Fruit fly (Drosophila melanogaster): ENCODE data around the gene CG45545.

The CG45545 gene

dm6 chr3R:7551708-7552107 lies at the start of gene CG45545:
Gene CG45545, plus strand, starts transcription at chr3R:7552008.
- TF ChIP-seq usp (GFP tag; optimal IDR thresholded peaks at IDR 0.05) (no peak), CG8478 (optimal IDR thresholded peaks at IDR 0.05) (no peak), pan (optimal IDR thresholded peaks at IDR 0.05) (no peak), EcR (GFP tag; optimal IDR thresholded peaks at IDR 0.05) (no peak), Dll (optimal IDR thresholded peaks at IDR 0.05) (no peak), psq (optimal IDR thresholded peaks at IDR 0.05) (no peak)

DNA sequence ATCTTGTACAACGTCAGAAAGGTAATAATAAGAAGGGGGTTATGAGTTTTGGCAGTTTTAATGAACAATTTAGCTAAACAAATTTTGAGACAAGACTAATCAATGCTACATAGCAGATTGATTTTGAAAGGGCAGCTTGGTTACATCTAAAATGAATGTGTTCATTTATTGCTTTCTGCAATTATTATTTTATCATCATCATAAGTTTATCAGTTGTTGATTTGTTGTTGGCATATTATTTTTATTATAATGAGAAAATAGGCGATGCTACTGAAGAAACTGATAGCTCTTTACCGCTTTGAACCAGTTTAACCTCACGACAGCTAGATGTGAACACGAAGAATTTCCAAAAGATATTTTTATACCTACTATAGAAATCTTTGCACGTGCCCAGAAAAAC lies 49.5 kb upstream of the CG45545 start, which contains the start of gene Mics1:
Gene Mics1 (minus strand): TSS at position 101 of the 400 bp plus-strand sequence.
- no peak for TF ChIP-seq pan (optimal IDR thresholded peaks at IDR 0.05)
- no peak for TF ChIP-seq usp (GFP tag; optimal IDR thresholded peaks at IDR 0.05)
- no peak for TF ChIP-seq Dll (optimal IDR thresholded peaks at IDR 0.05)
- no peak for TF ChIP-seq EcR (GFP tag; optimal IDR thresholded peaks at IDR 0.05)
- TF ChIP-seq CG8478 (optimal IDR thresholded peaks at IDR 0.05): no peak
- no peak for TF ChIP-seq psq (optimal IDR thresholded peaks at IDR 0.05)

DNA sequence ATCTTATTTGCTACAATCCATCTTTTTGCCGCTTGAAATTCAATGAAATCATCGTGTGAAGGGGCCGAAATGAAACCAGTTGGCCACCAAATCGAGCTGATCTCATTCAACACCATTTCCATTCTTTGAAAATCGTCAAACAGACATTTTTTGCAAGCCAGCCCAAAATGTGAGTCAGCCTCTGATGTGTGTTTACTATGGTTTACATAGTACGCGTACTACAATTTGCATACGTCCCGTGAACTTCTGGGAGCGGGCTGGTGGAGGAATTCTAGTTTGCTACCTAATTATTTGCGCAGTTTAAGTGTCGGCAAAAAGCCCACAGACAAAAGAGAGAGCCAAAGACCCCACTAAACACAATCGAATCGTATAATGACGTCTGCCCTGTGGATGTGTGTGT lies 48.6 kb upstream of the CG45545 start:
- TF ChIP-seq CG8478 (optimal IDR thresholded peaks at IDR 0.05) (no peak), Dll (optimal IDR thresholded peaks at IDR 0.05) (no peak), EcR (GFP tag; optimal IDR thresholded peaks at IDR 0.05) (no peak), psq (optimal IDR thresholded peaks at IDR 0.05) (no peak), usp (GFP tag; optimal IDR thresholded peaks at IDR 0.05) (no peak), pan (optimal IDR thresholded peaks at IDR 0.05) (no peak)

DNA sequence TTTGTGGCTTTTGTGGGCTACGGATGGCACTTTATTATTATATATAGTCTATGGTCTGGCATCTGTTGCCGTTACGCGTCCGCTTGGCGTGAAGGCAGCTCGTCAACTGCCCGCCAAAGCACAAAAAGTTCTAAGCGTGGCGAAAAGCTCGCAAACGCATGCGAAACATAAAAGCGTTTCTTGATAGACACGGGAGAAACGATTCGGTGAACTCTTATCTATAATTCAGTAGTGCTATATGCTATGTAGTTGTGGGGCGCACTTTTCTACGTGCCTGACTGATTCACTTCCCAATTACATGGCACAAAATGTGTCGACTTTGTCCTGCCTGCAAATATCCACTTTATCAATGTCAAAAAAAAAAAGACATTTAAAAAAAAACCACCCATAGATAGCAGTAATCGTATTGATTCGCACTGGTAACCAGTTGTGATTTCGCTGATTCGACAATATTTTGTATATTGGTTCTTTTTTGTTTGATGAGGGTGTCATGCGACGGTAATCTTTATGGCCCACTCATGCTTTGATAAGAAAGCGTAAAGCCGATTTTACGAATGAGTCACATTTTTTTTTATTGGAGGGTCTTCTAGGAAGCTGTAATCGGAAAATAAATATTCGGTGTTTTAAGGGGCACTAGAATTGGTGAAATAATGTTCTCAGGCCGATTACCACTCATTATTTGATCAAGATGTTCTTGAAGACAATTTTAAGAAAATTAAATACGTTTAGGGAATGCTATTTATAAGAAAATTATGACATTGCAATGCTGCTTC lies 46.6 kb upstream of the CG45545 start, which contains the start of gene alpha-Est9:
Gene alpha-Est9 (minus strand): TSS at position 110 of the 773 bp plus-strand sequence.
- TF ChIP-seq pan (optimal IDR thresholded peaks at IDR 0.05) (no peak), EcR (GFP tag; optimal IDR thresholded peaks at IDR 0.05) (no peak), CG8478 (optimal IDR thresholded peaks at IDR 0.05) (no peak), psq (optimal IDR thresholded peaks at IDR 0.05) (no peak), usp (GFP tag; optimal IDR thresholded peaks at IDR 0.05) (no peak), Dll (optimal IDR thresholded peaks at IDR 0.05) (no peak)

dm6 chr3R:7506314-7506988 lies 45.4 kb upstream of the CG45545 start:
- TF ChIP-seq EcR (GFP tag; optimal IDR thresholded peaks at IDR 0.05): no peak
- no peak for TF ChIP-seq Dll (optimal IDR thresholded peaks at IDR 0.05)
- TF ChIP-seq psq (optimal IDR thresholded peaks at IDR 0.05): no peak
- TF ChIP-seq CG8478 (optimal IDR thresholded peaks at IDR 0.05): no peak
- TF ChIP-seq pan (optimal IDR thresholded peaks at IDR 0.05): no peak
- TF ChIP-seq usp (GFP tag; optimal IDR thresholded peaks at IDR 0.05): no peak

DNA sequence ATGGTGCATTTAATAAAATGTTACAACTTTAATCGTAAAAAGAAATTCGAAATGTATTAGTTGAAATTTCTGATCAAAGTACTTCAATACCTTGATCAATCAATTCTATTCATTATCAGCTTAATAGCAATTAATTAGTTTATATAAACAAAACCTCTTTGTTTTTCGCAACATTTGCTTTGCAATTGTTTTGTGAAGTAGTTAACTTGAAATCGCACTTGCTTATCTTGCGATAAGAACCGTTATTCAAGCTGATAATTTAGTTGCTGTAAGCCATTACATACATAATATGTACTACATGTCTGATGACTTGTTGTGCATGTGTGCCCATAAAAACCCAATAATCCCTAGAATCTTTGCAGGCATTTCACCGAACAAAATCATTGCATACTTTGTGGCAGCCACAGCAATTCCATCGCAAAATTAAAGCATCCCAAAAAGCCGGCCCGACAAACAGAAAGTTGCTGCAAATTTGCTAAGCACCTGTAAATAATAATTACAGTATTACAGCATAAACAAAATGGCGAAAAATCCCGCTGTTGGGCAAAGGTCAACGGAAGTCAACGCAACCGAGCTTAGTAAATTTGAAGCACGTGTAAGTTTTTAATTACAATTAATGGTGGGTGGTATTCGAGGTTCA lies 43.5 kb upstream of the CG45545 start:
- TF ChIP-seq CG8478 (optimal IDR thresholded peaks at IDR 0.05): no peak
- no peak for TF ChIP-seq Dll (optimal IDR thresholded peaks at IDR 0.05)
- TF ChIP-seq pan (optimal IDR thresholded peaks at IDR 0.05): no peak
- TF ChIP-seq EcR (GFP tag; optimal IDR thresholded peaks at IDR 0.05): no peak
- no peak for TF ChIP-seq usp (GFP tag; optimal IDR thresholded peaks at IDR 0.05)
- no peak for TF ChIP-seq psq (optimal IDR thresholded peaks at IDR 0.05)

- TF ChIP-seq EcR (GFP tag; optimal IDR thresholded peaks at IDR 0.05) (no peak), CG8478 (optimal IDR thresholded peaks at IDR 0.05) (no peak), usp (GFP tag; optimal IDR thresholded peaks at IDR 0.05) (no peak), pan (optimal IDR thresholded peaks at IDR 0.05) (no peak), Dll (optimal IDR thresholded peaks at IDR 0.05) (no peak), psq (optimal IDR thresholded peaks at IDR 0.05) (no peak)
These were observed 37.5 kb upstream of the CG45545 start for dm6 chr3R:7514232-7514863.

DNA sequence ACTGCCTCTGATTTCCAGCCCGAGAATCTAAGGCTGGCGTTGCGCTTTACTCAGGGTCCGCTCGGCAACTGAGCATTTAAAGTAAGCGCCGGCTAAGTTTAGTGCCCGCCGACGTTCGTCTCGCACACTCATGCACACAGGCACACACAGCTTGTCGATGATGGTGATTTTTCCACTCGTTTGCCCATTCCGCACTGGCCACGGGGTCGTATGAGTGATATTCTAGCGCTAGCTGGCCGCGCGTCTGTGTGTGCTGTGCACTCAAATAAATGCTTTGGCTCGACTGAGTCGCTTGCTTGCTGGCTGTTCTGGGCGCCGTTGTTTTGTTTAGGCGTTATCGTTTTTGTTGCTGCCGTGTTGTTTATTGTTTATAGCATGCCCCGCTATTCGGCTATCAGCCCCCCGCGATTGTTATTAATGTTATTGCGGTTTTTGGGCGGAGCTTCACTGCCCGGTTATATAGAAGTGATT lies 36.2 kb upstream of the CG45545 start, which contains the start of gene alpha-Est8:
Gene alpha-Est8 (minus strand): TSS at position 72 of the 471 bp plus-strand sequence.
- TF ChIP-seq pan (optimal IDR thresholded peaks at IDR 0.05): no peak
- no peak for TF ChIP-seq psq (optimal IDR thresholded peaks at IDR 0.05)
- TF ChIP-seq Dll (optimal IDR thresholded peaks at IDR 0.05): no peak
- TF ChIP-seq EcR (GFP tag; optimal IDR thresholded peaks at IDR 0.05): no peak
- no peak for TF ChIP-seq CG8478 (optimal IDR thresholded peaks at IDR 0.05)
- no peak for TF ChIP-seq usp (GFP tag; optimal IDR thresholded peaks at IDR 0.05)

- TF ChIP-seq pan (optimal IDR thresholded peaks at IDR 0.05): no peak
- no peak for TF ChIP-seq psq (optimal IDR thresholded peaks at IDR 0.05)
- TF ChIP-seq usp (GFP tag; optimal IDR thresholded peaks at IDR 0.05): no peak
- no peak for TF ChIP-seq CG8478 (optimal IDR thresholded peaks at IDR 0.05)
- TF ChIP-seq EcR (GFP tag; optimal IDR thresholded peaks at IDR 0.05): no peak
- TF ChIP-seq Dll (optimal IDR thresholded peaks at IDR 0.05): no peak
These were observed 32.5 kb upstream of the CG45545 start, which contains the start of gene Ubc84D for dm6 chr3R:7519356-7519755. Gene Ubc84D, minus strand, starts transcription at chr3R:7519456.

- no peak for TF ChIP-seq Dll (optimal IDR thresholded peaks at IDR 0.05)
- no peak for TF ChIP-seq EcR (GFP tag; optimal IDR thresholded peaks at IDR 0.05)
These were observed 29.4 kb upstream of the CG45545 start for dm6 chr3R:7522266-7522955.

DNA sequence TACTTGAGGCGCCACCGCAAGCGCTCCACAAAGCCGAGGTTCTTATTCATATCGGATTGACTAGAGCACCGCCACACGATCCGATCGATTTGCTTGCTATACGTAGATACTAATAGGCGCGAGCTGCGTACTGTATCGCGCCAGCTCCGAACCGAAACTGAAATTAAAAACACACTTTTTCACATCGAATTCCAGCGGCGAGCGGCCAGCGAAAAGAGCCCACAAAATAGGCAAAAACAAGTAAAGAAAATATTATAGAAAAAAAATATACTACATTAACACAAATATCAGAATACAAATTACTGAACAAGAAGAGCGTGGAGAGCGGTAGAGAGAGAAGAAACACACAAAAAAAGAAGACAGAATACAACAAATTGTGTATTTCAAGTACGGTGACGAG lies 28.2 kb upstream of the CG45545 start, which contains the start of gene alpha-Est7:
Gene alpha-Est7 (minus strand): TSS at position 160 of the 400 bp plus-strand sequence.
- TF ChIP-seq CG8478 (optimal IDR thresholded peaks at IDR 0.05) (no peak), psq (optimal IDR thresholded peaks at IDR 0.05) (no peak), usp (GFP tag; optimal IDR thresholded peaks at IDR 0.05) (no peak), pan (optimal IDR thresholded peaks at IDR 0.05) (no peak), EcR (GFP tag; optimal IDR thresholded peaks at IDR 0.05) (no peak)
